Worm (Caenorhabditis elegans) whole organism, young adult: ENCODE results near the gene F59E12.6.
A peak's percentile ranks its signal among the peaks of the same experiment; 100 is the strongest.

Experiments
- B0019.2 ChIP-seq: fragments of 200-800 bp; sonication (Bioruptor generic); conservative IDR thresholded peaks from 2 replicates; pipeline ENCODE4 v1.3.6; 2022; ENCODE audit warnings: missing genetic modification reagents, missing genetic modification characterization, missing compliant biosample characterization
- B0035.1 ChIP-seq: sonication (generic microtip); optimal IDR thresholded peaks from 2 replicates; lab custom pipeline; 2016; ENCODE audit warnings: missing genetic modification characterization, mild to moderate bottlenecking, missing compliant biosample characterization, missing genotype, missing genetic modification reagents
- B0336.3 ChIP-seq: fragments of 200-800 bp; sonication (Bioruptor generic); IDR thresholded peaks from 2 replicates; pipeline ENCODE4 v1.3.6; 2022; ENCODE audit warnings: missing genetic modification characterization, missing compliant biosample characterization
- D2030.7 ChIP-seq: fragments of 200-800 bp; sonication (Bioruptor generic); IDR thresholded peaks from 2 replicates; pipeline ENCODE4 v1.3.6; 2022; ENCODE audit warnings: missing genetic modification reagents, missing genetic modification characterization, missing compliant biosample characterization
- F33H1.4 ChIP-seq: fragments of 200-800 bp; sonication (Bioruptor generic); IDR thresholded peaks from 2 replicates; pipeline ENCODE4 v1.3.6; 2022; ENCODE audit warnings: missing genetic modification reagents, missing genetic modification characterization, missing compliant biosample characterization
- F52B5.7 ChIP-seq: sonication (generic microtip); optimal IDR thresholded peaks from 2 replicates; lab custom pipeline; 2016; ENCODE audit warnings: mild to moderate bottlenecking, missing genetic modification characterization, missing compliant biosample characterization
- K12H6.12 ChIP-seq: fragments of 200-800 bp; sonication (Bioruptor generic); optimal IDR thresholded peaks from 2 replicates; lab custom pipeline; 2018; ENCODE audit warnings: mild to moderate bottlenecking, missing genetic modification characterization, missing compliant biosample characterization
- Y56A3A.18 ChIP-seq: fragments of 200-800 bp; sonication (Bioruptor generic); IDR thresholded peaks from 2 replicates; pipeline ENCODE4 v1.3.6; 2022; ENCODE audit warnings: missing genetic modification reagents, missing genetic modification characterization, missing compliant biosample characterization
- Y95B8A.8 ChIP-seq: fragments of 200-800 bp; sonication (Bioruptor generic); IDR thresholded peaks from 2 replicates; pipeline ENCODE4 v1.3.6; 2022; ENCODE audit warnings: missing genetic modification reagents, missing genetic modification characterization, missing compliant biosample characterization
- ZK185.1 ChIP-seq: sonication (generic microtip); optimal IDR thresholded peaks from 2 replicates; lab custom pipeline; 2016; ENCODE audit warnings: mild to moderate bottlenecking, missing genetic modification characterization, missing compliant biosample characterization; ENCODE audit not compliant: poor library complexity, severe bottlenecking
- aptf-2 ChIP-seq: fragments of 200-800 bp; sonication (Bioruptor generic); conservative IDR thresholded peaks from 2 replicates; pipeline ENCODE4 v1.3.6; 2022; ENCODE audit warnings: missing genetic modification reagents, missing genetic modification characterization, missing compliant biosample characterization
- athp-1 ChIP-seq: sonication (generic microtip); optimal IDR thresholded peaks from 2 replicates; lab custom pipeline; 2017; ENCODE audit warnings: mild to moderate bottlenecking, missing genetic modification characterization, missing compliant biosample characterization
- attf-6 ChIP-seq: fragments of 200-800 bp; sonication (Bioruptor generic); IDR thresholded peaks from 2 replicates; pipeline ENCODE4 v1.3.6; 2022; ENCODE audit warnings: missing genetic modification reagents, missing genetic modification characterization, missing compliant biosample characterization
- ceh-27 ChIP-seq: fragments of 200-800 bp; sonication (Bioruptor generic); optimal IDR thresholded peaks from 2 replicates; lab custom pipeline; 2018; ENCODE audit warnings: mild to moderate bottlenecking, missing genetic modification characterization, moderate library complexity, missing compliant biosample characterization
- ceh-40 ChIP-seq: fragments of 200-800 bp; sonication (Bioruptor generic); IDR thresholded peaks from 2 replicates; pipeline ENCODE4 v1.3.6; 2022; ENCODE audit warnings: missing genetic modification characterization, missing compliant biosample characterization
- dox-1 ChIP-seq: fragments of 200-800 bp; sonication (Bioruptor generic); IDR thresholded peaks from 2 replicates; pipeline ENCODE4 v1.3.6; 2022; ENCODE audit warnings: missing genetic modification reagents, missing genetic modification characterization, missing compliant biosample characterization
- dpl-1 ChIP-seq: fragments of 150-350 bp; optimal IDR thresholded peaks from 2 replicates; lab custom pipeline; 2014; ENCODE audit warnings: missing biosample characterization, missing genetic modification reagents, missing genetic modification characterization
- efl-1 ChIP-seq: fragments of 150-350 bp; optimal IDR thresholded peaks from 2 replicates; lab custom pipeline; 2014; ENCODE audit warnings: missing biosample characterization, missing genetic modification reagents, missing genetic modification characterization
- egl-44 ChIP-seq: fragments of 200-800 bp; sonication (Bioruptor generic); IDR thresholded peaks from 2 replicates; pipeline ENCODE4 v1.3.6; 2022; ENCODE audit warnings: missing genetic modification reagents, missing genetic modification characterization, missing compliant biosample characterization
- egrh-3 ChIP-seq: fragments of 200-800 bp; sonication (Bioruptor generic); IDR thresholded peaks from 2 replicates; pipeline ENCODE4 v1.3.6; 2022; ENCODE audit warnings: missing genetic modification reagents, missing genetic modification characterization, missing compliant biosample characterization
- ets-4 ChIP-seq: fragments of 200-800 bp; sonication (Bioruptor generic); optimal IDR thresholded peaks from 2 replicates; lab custom pipeline; 2018; ENCODE audit warnings: mild to moderate bottlenecking, missing genetic modification characterization, missing compliant biosample characterization
- fkh-3 ChIP-seq: sonication (generic microtip); optimal IDR thresholded peaks from 2 replicates; lab custom pipeline; 2016; ENCODE audit warnings: mild to moderate bottlenecking, missing genetic modification characterization, missing compliant biosample characterization
- hmg-1.2 ChIP-seq: fragments of 200-800 bp; sonication (Bioruptor generic); IDR thresholded peaks from 2 replicates; pipeline ENCODE4 v1.3.6; 2022; ENCODE audit warnings: missing genetic modification reagents, missing genetic modification characterization, missing compliant biosample characterization
- hrde-1 ChIP-seq: sonication (generic microtip); optimal IDR thresholded peaks from 2 replicates; lab custom pipeline; 2016; ENCODE audit warnings: missing genetic modification characterization, mild to moderate bottlenecking, missing compliant biosample characterization, moderate library complexity, missing genotype, missing genetic modification reagents, borderline replicate concordance
- let-526 ChIP-seq: fragments of 200-800 bp; sonication (Bioruptor generic); IDR thresholded peaks from 2 replicates; pipeline ENCODE4 v1.3.6; 2022; ENCODE audit warnings: missing genetic modification reagents, missing genetic modification characterization, missing compliant biosample characterization
- lin-54 ChIP-seq: fragments of 200-800 bp; sonication (Bioruptor generic); optimal IDR thresholded peaks from 2 replicates; lab custom pipeline; 2018; ENCODE audit warnings: mild to moderate bottlenecking, missing genetic modification characterization, missing compliant biosample characterization
- lir-1 ChIP-seq: fragments of 200-800 bp; sonication (Bioruptor generic); conservative IDR thresholded peaks from 2 replicates; pipeline ENCODE4 v1.3.6; 2022; ENCODE audit warnings: missing genetic modification reagents, missing genetic modification characterization, missing compliant biosample characterization
- lsl-1 ChIP-seq: fragments of 200-800 bp; sonication (Bioruptor generic); optimal IDR thresholded peaks from 2 replicates; lab custom pipeline; 2018; ENCODE audit warnings: mild to moderate bottlenecking, missing genetic modification characterization, moderate library complexity, missing compliant biosample characterization
- lsy-27 ChIP-seq: sonication (generic microtip); optimal IDR thresholded peaks from 2 replicates; lab custom pipeline; 2017; ENCODE audit warnings: missing genetic modification characterization, mild to moderate bottlenecking, missing compliant biosample characterization, antibody characterized with exemption, missing genotype, borderline replicate concordance; ENCODE audit not compliant: insufficient read depth
- madf-6 ChIP-seq: fragments of 200-800 bp; sonication (Bioruptor generic); IDR thresholded peaks from 2 replicates; pipeline ENCODE4 v1.3.6; 2022; ENCODE audit warnings: missing genetic modification reagents, missing genetic modification characterization, missing compliant biosample characterization
- mcd-1 ChIP-seq: fragments of 200-800 bp; sonication (Bioruptor generic); IDR thresholded peaks from 2 replicates; pipeline ENCODE4 v1.3.6; 2022; ENCODE audit warnings: missing genetic modification reagents, missing genetic modification characterization, missing compliant biosample characterization
- nfya-1 ChIP-seq: sonication (generic microtip); optimal IDR thresholded peaks from 2 replicates; lab custom pipeline; 2017; ENCODE audit warnings: antibody characterized with exemption, missing compliant biosample characterization, missing genetic modification characterization, borderline replicate concordance; ENCODE audit not compliant: insufficient read depth
- nhr-27 ChIP-seq: fragments of 200-800 bp; sonication (Bioruptor generic); optimal IDR thresholded peaks from 2 replicates; lab custom pipeline; 2018; ENCODE audit warnings: mild to moderate bottlenecking, missing genetic modification characterization, moderate library complexity, missing compliant biosample characterization
- pbrm-1 ChIP-seq: fragments of 200-800 bp; sonication (Bioruptor generic); IDR thresholded peaks from 2 replicates; pipeline ENCODE4 v1.3.6; 2022; ENCODE audit warnings: missing genetic modification reagents, missing genetic modification characterization, missing compliant biosample characterization
- pha-4 ChIP-seq: fragments of 150-350 bp; sonication (generic microtip); optimal IDR thresholded peaks from 2 replicates; lab custom pipeline; 2014; ENCODE audit warnings: missing biosample characterization, missing genetic modification reagents, missing genetic modification characterization
- rcor-1 ChIP-seq: fragments of 200-800 bp; sonication (Bioruptor generic); IDR thresholded peaks from 2 replicates; pipeline ENCODE4 v1.3.6; 2022; ENCODE audit warnings: missing genetic modification reagents, missing genetic modification characterization, missing compliant biosample characterization
- snpc-1.3 ChIP-seq: sonication (generic microtip); optimal IDR thresholded peaks from 2 replicates; lab custom pipeline; 2017; ENCODE audit warnings: missing genetic modification characterization, mild to moderate bottlenecking, missing compliant biosample characterization, antibody characterized with exemption, moderate library complexity, missing genotype, missing genetic modification reagents; ENCODE audit not compliant: insufficient read depth
- snpc-4 ChIP-seq, 5 experiments: fragments of 150-350 bp in 1 of 5; sonication (generic microtip) in 4 of 5; optimal IDR thresholded peaks; 2 replicates each; lab custom pipeline; 2014 to 2018; ENCODE audit warnings: missing genetic modification characterization in 5 of 5, missing biosample characterization in 3 of 5, antibody characterized with exemption in 2 of 5, mild to moderate bottlenecking in 2 of 5, missing compliant biosample characterization in 2 of 5, missing genotype in 2 of 5, moderate library complexity in 2 of 5, missing genetic modification reagents in 1 of 5
- tbp1 ChIP-seq: fragments of 200-800 bp; sonication (Bioruptor generic); optimal IDR thresholded peaks from 2 replicates; lab custom pipeline; 2018; ENCODE audit warnings: mild to moderate bottlenecking, missing genetic modification characterization, missing compliant biosample characterization
- zfh-2 ChIP-seq: fragments of 200-800 bp; sonication (Bioruptor generic); conservative IDR thresholded peaks from 2 replicates; pipeline ENCODE4 v1.3.6; 2022; ENCODE audit warnings: missing genetic modification reagents, missing genetic modification characterization, missing compliant biosample characterization
- ztf-18 ChIP-seq: sonication (generic microtip); optimal IDR thresholded peaks from 2 replicates; lab custom pipeline; 2016; ENCODE audit warnings: missing genotype, mild to moderate bottlenecking, missing genetic modification characterization, missing compliant biosample characterization
- ztf-25 ChIP-seq: fragments of 200-800 bp; sonication (Bioruptor generic); IDR thresholded peaks from 2 replicates; pipeline ENCODE4 v1.3.6; 2022; ENCODE audit warnings: missing genetic modification reagents, missing genetic modification characterization, missing compliant biosample characterization
- ztf-26 ChIP-seq: sonication (generic microtip); optimal IDR thresholded peaks from 2 replicates; lab custom pipeline; 2017; ENCODE audit warnings: missing genetic modification characterization, missing compliant biosample characterization
- ztf-28 ChIP-seq: fragments of 200-800 bp; sonication (Bioruptor generic); IDR thresholded peaks from 2 replicates; pipeline ENCODE4 v1.3.6; 2022; ENCODE audit warnings: missing genetic modification reagents, missing genetic modification characterization, missing compliant biosample characterization

The F59E12.6 gene

ce11 chrII:5651426-5651825 lies 20.7 kb upstream of the F59E12.6 start:
- TF ChIP-seq B0336.3 (GFP tag; lab: Robert Waterston, UW) (no peak), dpl-1 (GFP tag; lab: Kevin White, UChicago) (no peak), ztf-28 (GFP tag; lab: Robert Waterston, UW) (no peak), zfh-2 (GFP tag; lab: Robert Waterston, UW) (peak; percentile 85), ceh-40 (GFP tag; lab: Robert Waterston, UW) (no peak), attf-6 (no peak), B0035.1 (no peak), ets-4 (GFP tag; lab: Kevin White, UChicago) (no peak), egrh-3 (GFP tag; lab: Robert Waterston, UW) (peak; percentile 64; the same call in 1 of the 2 replicates), pha-4 (no peak), nhr-27 (no peak), dox-1 (GFP tag; lab: Robert Waterston, UW) (no peak), Y56A3A.18 (no peak), F52B5.7 (tag; lab: Kevin White, UChicago) (no peak), fkh-3 (tag; lab: Kevin White, UChicago) (no peak), nfya-1 (no peak)
- TF ChIP-seq, all 124 proteins: peak for 2

DNA sequence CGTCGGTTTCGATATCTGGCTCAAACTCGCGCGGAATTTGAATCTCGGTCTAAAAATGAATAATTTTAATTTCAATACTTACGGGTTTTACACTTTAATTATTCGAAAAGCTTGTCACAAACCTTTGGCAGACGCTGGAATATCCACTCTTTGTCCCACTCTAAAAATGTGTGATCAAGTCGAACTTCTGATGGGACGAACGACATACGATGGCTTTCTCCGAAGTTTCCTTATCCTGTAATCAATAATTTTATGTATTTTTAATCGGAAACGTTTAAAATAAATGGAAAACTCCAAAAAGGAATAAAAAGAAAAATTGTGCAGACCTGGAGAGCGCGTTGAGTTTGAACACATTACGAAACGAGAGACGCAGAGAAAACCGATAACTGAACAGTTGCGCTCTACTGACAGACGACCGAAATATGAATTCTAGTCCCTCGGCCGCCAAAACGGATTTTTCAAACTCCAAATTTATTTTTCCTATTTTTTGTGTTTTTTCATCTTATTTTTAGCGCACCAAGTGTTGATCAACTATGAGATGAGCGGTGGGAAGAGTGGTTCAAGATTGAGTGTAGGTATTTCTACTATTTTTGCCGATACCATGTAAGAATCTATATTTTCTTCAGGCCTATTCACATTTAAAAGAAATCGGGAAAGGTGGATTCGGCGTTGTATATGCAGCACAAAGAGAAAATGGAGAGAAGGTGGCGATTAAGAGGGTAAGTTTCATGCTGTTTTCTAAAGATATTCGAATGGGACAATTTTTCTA lies 18.7 kb upstream of the F59E12.6 start, which contains the start of the genes sam-4, F59E12.17 and zyg-1:
sam-4 (minus strand) TSS at position 51 of the 769 bp plus-strand sequence.
F59E12.17 (minus strand) TSS at position 235 of the 769 bp plus-strand sequence.
zyg-1 (plus strand) TSS at position 513 of the 769 bp plus-strand sequence.
- TF ChIP-seq ztf-26 (tag; lab: Kevin White, UChicago) (no peak), rcor-1 (GFP tag; lab: Robert Waterston, UW) (peak; percentile 13; the same call in 1 of the 2 replicates), ceh-27 (GFP tag; lab: Kevin White, UChicago) (peak; percentile 64), dpl-1 (GFP tag; lab: Kevin White, UChicago) (peak; percentile 42), ztf-28 (GFP tag; lab: Robert Waterston, UW) (peak; percentile 80; the same call in 1 of the 2 replicates), ztf-18 (peak; percentile 39), lir-1 (GFP tag; lab: Robert Waterston, UW) (0 out of 2 replicates have a peak, but pooled peaks have one; percentile 8), K12H6.12 (tag; lab: Kevin White, UChicago) (peak; percentile 31), lin-54 (GFP tag; lab: Kevin White, UChicago) (peak; percentile 74), lsl-1 (GFP tag; lab: Kevin White, UChicago) (peak; percentile 63), lsy-27 (tag; lab: Kevin White, UChicago) (no peak), pbrm-1 (GFP tag; lab: Robert Waterston, UW) (peak; percentile 21; the same call in 1 of the 2 replicates), B0019.2 (GFP tag; lab: Robert Waterston, UW) (peak; percentile 73), tbp1 (GFP tag; lab: Kevin White, UChicago) (peak; percentile 48), athp-1 (tag; lab: Kevin White, UChicago) (peak; percentile 7), aptf-2 (GFP tag; lab: Robert Waterston, UW) (peak; percentile 52; the same call in 1 of the 2 replicates), mcd-1 (GFP tag; lab: Robert Waterston, UW) (peak; percentile 85), let-526 (0 out of 2 replicates have a peak, but pooled peaks have one; percentile 35), ztf-25 (0 out of 2 replicates have a peak, but pooled peaks have one; percentile 60), madf-6 (peak; percentile 71), efl-1 (peak; percentile 76), hmg-1.2 (GFP tag; lab: Robert Waterston, UW) (peak; percentile 82), Y95B8A.8 (0 out of 2 replicates have a peak, but pooled peaks have one; percentile 42), snpc-1.3 (tag; lab: Kevin White, UChicago) (no peak), egl-44 (GFP tag; lab: Robert Waterston, UW) (0 out of 2 replicates have a peak, but pooled peaks have one; percentile 23), F33H1.4 (GFP tag; lab: Robert Waterston, UW) (peak; percentile 57), egrh-3 (GFP tag; lab: Robert Waterston, UW) (peak; percentile 53), ZK185.1 (tag; lab: Kevin White, UChicago) (peak; percentile 46), hrde-1 (no peak), D2030.7 (GFP tag; lab: Robert Waterston, UW) (peak; percentile 82), snpc-4 (GFP tag; optimal IDR thresholded peaks at IDR 0.05; lab: Kevin White, UChicago) (no peak), snpc-4 (tag; optimal IDR thresholded peaks at IDR 0.05; lab: Kevin White, UChicago) (peak; percentile 13 to 46 (median 32)), nhr-27 (no peak)
